Worm (Caenorhabditis elegans): Measurements from ENCODE around the gene K09D9.3.

DNA sequence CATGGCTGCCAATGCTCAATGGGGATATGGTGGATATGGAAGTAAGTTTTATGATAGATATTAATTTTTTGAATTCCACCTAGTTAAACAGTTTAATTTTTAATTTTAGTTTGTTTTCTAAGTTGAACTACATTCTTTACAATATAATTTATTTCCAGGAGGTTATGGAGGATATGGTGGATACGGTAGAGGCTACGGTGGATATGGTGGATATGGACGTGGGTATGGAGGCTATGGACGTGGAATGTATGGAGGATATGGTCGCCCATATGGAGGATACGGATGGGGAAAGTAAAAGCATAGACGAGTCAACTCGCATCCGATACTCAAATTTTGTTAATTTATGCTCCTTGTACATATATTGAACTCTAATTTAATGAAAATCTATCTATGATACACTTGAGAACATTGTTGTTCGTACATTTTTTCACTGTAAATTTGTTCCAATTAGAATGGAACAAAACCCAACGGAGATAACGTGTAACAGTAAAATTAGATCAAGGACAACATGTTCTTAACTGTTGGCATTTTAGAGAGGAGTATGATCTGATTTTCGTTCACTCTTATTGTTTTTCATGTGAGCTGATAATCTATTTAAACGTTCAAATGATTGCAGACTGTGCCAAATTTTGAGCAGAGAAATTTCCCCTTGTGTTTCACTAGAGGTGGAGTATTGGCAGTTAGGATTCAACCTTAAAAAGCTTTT lies 38.9 kb upstream of the K09D9.3 start:
- TF ChIP-seq ref-1 (GFP tag; conservative IDR thresholded peaks at IDR 0.05) (no peak), flt-1 (GFP tag; IDR thresholded peaks at IDR 0.05) (no peak), ztf-23 (GFP tag; IDR thresholded peaks at IDR 0.05) (no peak), T22C8.4 (GFP tag; IDR thresholded peaks at IDR 0.05) (no peak), cog-1 (tag; optimal IDR thresholded peaks at IDR 0.05) (no peak), tab-1 (GFP tag; IDR thresholded peaks at IDR 0.05) (no peak), med-1 (GFP tag; optimal IDR thresholded peaks at IDR 0.05; ENCODE audit: insufficient read depth) (no peak), ztf-29 (GFP tag; IDR thresholded peaks at IDR 0.05) (no peak)
